Fruit fly (Drosophila melanogaster): ENCODE results near the gene amd.

amd gene

dm6 chr2L:19111137-19111536, 1.2 kb downstream of the amd start:
- TF ChIP-seq CG18764 (GFP tag; optimal IDR thresholded peaks at IDR 0.05) (no peak), emc (GFP tag; optimal IDR thresholded peaks at IDR 0.05) (no peak), twi (tag; optimal IDR thresholded peaks at IDR 0.05) (no peak), ara (GFP tag; IDR thresholded peaks at IDR 0.05) (no peak), cwo (GFP tag; optimal IDR thresholded peaks at IDR 0.05) (no peak), CG3407 (GFP tag; optimal IDR thresholded peaks at IDR 0.05) (no peak), zfh1 (GFP tag; IDR thresholded peaks at IDR 0.05) (no peak), CG34376 (GFP tag; optimal IDR thresholded peaks at IDR 0.05) (peak; percentile 31), sd (tag; optimal IDR thresholded peaks at IDR 0.05) (peak; percentile 29), exex (tag; optimal IDR thresholded peaks at IDR 0.05) (peak; percentile 97), sim (GFP tag; IDR thresholded peaks at IDR 0.05) (no peak), CG6854 (GFP tag; optimal IDR thresholded peaks at IDR 0.05) (no peak), Ada2b (GFP tag; IDR thresholded peaks at IDR 0.05) (no peak), HmgD (GFP tag; optimal IDR thresholded peaks at IDR 0.05) (no peak), CG2199 (GFP tag; IDR thresholded peaks at IDR 0.05) (no peak), CG10462 (GFP tag; optimal IDR thresholded peaks at IDR 0.05) (no peak), CG9215 (GFP tag; IDR thresholded peaks at IDR 0.05) (no peak), MTF-1 (GFP tag; optimal IDR thresholded peaks at IDR 0.05; ENCODE audit: borderline replicate concordance) (no peak), grn (GFP tag; optimal IDR thresholded peaks at IDR 0.05) (peak; percentile 42), amos (GFP tag; IDR thresholded peaks at IDR 0.05; ENCODE audit: partially characterized antibody) (no peak), CG3163 (GFP tag; optimal IDR thresholded peaks at IDR 0.05) (peak; percentile 46), vfl (GFP tag; optimal IDR thresholded peaks at IDR 0.05) (no peak), eve (GFP tag; optimal IDR thresholded peaks at IDR 0.05) (no peak), Trl (optimal IDR thresholded peaks at IDR 0.05) (peak in 1 of 2 experiments; percentile 18), Trl (GFP tag; optimal IDR thresholded peaks at IDR 0.05) (no peak)

dm6 chr2L:19111729-19112128, 1.8 kb downstream of the amd start:
- no peak for TF ChIP-seq schlank (tag; optimal IDR thresholded peaks at IDR 0.05)
- 0 out of 3 replicates have a peak, but pooled peaks have one; percentile 13 for TF ChIP-seq ken (GFP tag; IDR thresholded peaks at IDR 0.05)
- TF ChIP-seq CG3407 (GFP tag; optimal IDR thresholded peaks at IDR 0.05) = no peak
- peak; percentile 75 for TF ChIP-seq Sry-β (GFP tag; optimal IDR thresholded peaks at IDR 0.05)
- TF ChIP-seq row (GFP tag; IDR thresholded peaks at IDR 0.05) = peak; percentile 11; the same call in 1 of the 3 replicates
- no peak for TF ChIP-seq CG13894 (tag; optimal IDR thresholded peaks at IDR 0.05)
- no peak for TF ChIP-seq CG10959 (GFP tag; IDR thresholded peaks at IDR 0.05)
- TF ChIP-seq jing (GFP tag; optimal IDR thresholded peaks at IDR 0.05) = no peak
- TF ChIP-seq unc-4 (GFP tag; IDR thresholded peaks at IDR 0.05; ENCODE audit: partially characterized antibody) = no peak
- no peak for TF ChIP-seq CG15073 (GFP tag; optimal IDR thresholded peaks at IDR 0.05)
- no peak for TF ChIP-seq Adf1 (GFP tag; IDR thresholded peaks at IDR 0.05)

dm6 chr2L:19112200-19112599, 2.2 kb downstream of the amd start:
- TF ChIP-seq CG6813 (GFP tag; optimal IDR thresholded peaks at IDR 0.05) (no peak), Blimp-1 (GFP tag; optimal IDR thresholded peaks at IDR 0.05) (peak; percentile 88), Lim3 (GFP tag; IDR thresholded peaks at IDR 0.05) (0 out of 2 replicates have a peak, but pooled peaks have one; percentile 3)
